Fruit fly (Drosophila melanogaster) whole organism, embryonic: ENCODE data around the gene Ldh.
A peak's percentile ranks its signal among the peaks of the same experiment; 100 is the strongest.

Experiments used
- ATbp ChIP-seq: fragments of 200-800 bp; sonication (Bioruptor generic); optimal IDR thresholded peaks from 2 replicates; lab custom pipeline; 2017; ENCODE audit warnings: missing biosample characterization, mild to moderate bottlenecking, missing genetic modification characterization, missing genetic modification reagents
- CG10147 ChIP-seq: fragments of 200-800 bp; sonication (Bioruptor generic); optimal IDR thresholded peaks from 2 replicates; lab custom pipeline; 2019; ENCODE audit warnings: missing biosample characterization, mild to moderate bottlenecking, missing genetic modification characterization, moderate library complexity
- CG10267 ChIP-seq: fragments of 200-800 bp; sonication (Bioruptor generic); optimal IDR thresholded peaks from 2 replicates; lab custom pipeline; 2018; ENCODE audit warnings: missing biosample characterization, mild to moderate bottlenecking, missing genetic modification characterization, moderate library complexity
- CG10979 ChIP-seq: fragments of 200-800 bp; sonication (Bioruptor generic); optimal IDR thresholded peaks from 2 replicates; lab custom pipeline; 2018; ENCODE audit warnings: missing biosample characterization, mild to moderate bottlenecking, missing genetic modification characterization, moderate library complexity
- CG13775 ChIP-seq: fragments of 200-800 bp; sonication (Bioruptor generic); optimal IDR thresholded peaks from 3 replicates; lab custom pipeline; 2017; ENCODE audit warnings: missing biosample characterization, mild to moderate bottlenecking, missing genetic modification characterization
- CG1602 ChIP-seq: fragments of 200-800 bp; sonication (Bioruptor generic); optimal IDR thresholded peaks from 3 replicates; lab custom pipeline; 2016; ENCODE audit warnings: missing biosample characterization, missing genetic modification characterization
- CG16779 ChIP-seq: fragments of 200-800 bp; sonication (Bioruptor generic); IDR thresholded peaks from 2 replicates; pipeline ENCODE4 v1.3.6; 2022; ENCODE audit warnings: missing biosample characterization, missing genetic modification characterization
- CG17829 ChIP-seq: fragments of 200-800 bp; optimal IDR thresholded peaks from 2 replicates; lab custom pipeline; 2019; ENCODE audit warnings: missing biosample characterization, mild to moderate bottlenecking, missing genetic modification characterization, moderate library complexity
- CG2129 ChIP-seq: fragments of 200-800 bp; sonication (Bioruptor generic); IDR thresholded peaks from 2 replicates; pipeline ENCODE4 v1.3.6; 2022; ENCODE audit warnings: missing biosample characterization, missing genetic modification characterization; ENCODE audit not compliant: partially characterized antibody
- CG2202 ChIP-seq: fragments of 200-800 bp; sonication (Bioruptor generic); optimal IDR thresholded peaks from 2 replicates; lab custom pipeline; 2018; ENCODE audit warnings: missing biosample characterization, mild to moderate bottlenecking, missing genetic modification characterization
- CG3163 ChIP-seq: fragments of 200-800 bp; sonication (Bioruptor generic); optimal IDR thresholded peaks from 3 replicates; lab custom pipeline; 2016; ENCODE audit warnings: missing biosample characterization, missing genetic modification characterization
- CG32772 ChIP-seq: fragments of 200-800 bp; sonication (Bioruptor generic); IDR thresholded peaks from 2 replicates; pipeline ENCODE4 v1.3.6; 2022; ENCODE audit warnings: missing biosample characterization, missing genetic modification characterization
- CG3407 ChIP-seq: fragments of 200-800 bp; sonication (Bioruptor generic); optimal IDR thresholded peaks from 2 replicates; lab custom pipeline; 2018; ENCODE audit warnings: missing biosample characterization, mild to moderate bottlenecking, missing genetic modification characterization
- CG3995 ChIP-seq: fragments of 200-800 bp; sonication (Bioruptor generic); optimal IDR thresholded peaks from 3 replicates; lab custom pipeline; 2016; ENCODE audit warnings: missing biosample characterization, missing genetic modification characterization
- CG42726 ChIP-seq: fragments of 200-800 bp; sonication (Bioruptor generic); IDR thresholded peaks from 2 replicates; pipeline ENCODE4 v1.3.6; 2022; ENCODE audit warnings: missing biosample characterization, missing genetic modification characterization; ENCODE audit not compliant: partially characterized antibody
- CG4424 ChIP-seq: fragments of 200-800 bp; sonication (Bioruptor generic); optimal IDR thresholded peaks from 3 replicates; lab custom pipeline; 2016; ENCODE audit warnings: missing biosample characterization, missing genetic modification characterization
- CG7963 ChIP-seq: fragments of 200-800 bp; sonication (Bioruptor generic); IDR thresholded peaks from 3 replicates; pipeline ENCODE4 v1.3.6; 2022; ENCODE audit warnings: missing biosample characterization, missing genetic modification characterization; ENCODE audit not compliant: partially characterized antibody
- CG8765 ChIP-seq: fragments of 200-800 bp; sonication (Bioruptor generic); IDR thresholded peaks from 2 replicates; pipeline ENCODE4 v1.3.6; 2022; ENCODE audit warnings: missing biosample characterization, missing genetic modification characterization
- CkIIα-i1 ChIP-seq: fragments of 200-800 bp; sonication (Bioruptor generic); IDR thresholded peaks from 2 replicates; pipeline ENCODE4 v1.3.6; 2022; ENCODE audit warnings: missing biosample characterization, missing genetic modification characterization
- D ChIP-seq, 2 experiments: fragments of 200-800 bp in 1 of 2; fragments of >200 bp in 1 of 2; sonication (Bioruptor generic) in 1 of 2; optimal IDR thresholded peaks; 2 replicates in 1 of 2; 3 replicates in 1 of 2; lab custom pipeline; 2017; ENCODE audit warnings: mild to moderate bottlenecking in 1 of 2, missing biosample characterization in 1 of 2, missing genetic modification characterization in 1 of 2, missing genetic modification reagents in 1 of 2
- Deaf1 ChIP-seq: fragments of 200-800 bp; optimal IDR thresholded peaks from 3 replicates; lab custom pipeline; 2019; ENCODE audit warnings: missing biosample characterization, mild to moderate bottlenecking, missing genetic modification characterization, moderate library complexity
- Dek ChIP-seq: fragments of 200-800 bp; sonication (Bioruptor generic); optimal IDR thresholded peaks from 3 replicates; lab custom pipeline; 2019; ENCODE audit warnings: missing biosample characterization, mild to moderate bottlenecking, missing genetic modification characterization, moderate library complexity
- Dll ChIP-seq: fragments of 200-800 bp; sonication (Bioruptor generic); IDR thresholded peaks from 4 replicates; pipeline ENCODE4 v1.3.6; 2022; ENCODE audit warnings: missing biosample characterization, missing genetic modification characterization; ENCODE audit not compliant: partially characterized antibody
- Elba2 ChIP-seq: fragments of 200-800 bp; sonication (Bioruptor generic); optimal IDR thresholded peaks from 3 replicates; lab custom pipeline; 2016; ENCODE audit warnings: missing biosample characterization, missing genetic modification characterization
- Hr51 ChIP-seq, 2 experiments: fragments of 200-800 bp; sonication (Bioruptor generic); optimal IDR thresholded peaks; 2 replicates in 1 of 2; 3 replicates in 1 of 2; lab custom pipeline; 2016 to 2018; ENCODE audit warnings: missing biosample characterization in 2 of 2, missing genetic modification characterization in 2 of 2, mild to moderate bottlenecking in 1 of 2, moderate library complexity in 1 of 2
- MBD-R2 ChIP-seq: fragments of 200-800 bp; sonication (Bioruptor generic); IDR thresholded peaks from 2 replicates; pipeline ENCODE4 v1.3.6; 2022; ENCODE audit warnings: missing biosample characterization, missing genetic modification characterization
- NfI ChIP-seq: fragments of 200-800 bp; sonication (Bioruptor generic); optimal IDR thresholded peaks from 3 replicates; lab custom pipeline; 2018; ENCODE audit warnings: missing biosample characterization, mild to moderate bottlenecking, missing genetic modification characterization, moderate library complexity
- Opbp ChIP-seq: fragments of 200-800 bp; sonication (Bioruptor generic); IDR thresholded peaks from 3 replicates; pipeline ENCODE4 v1.3.6; 2022; ENCODE audit warnings: missing biosample characterization, missing genetic modification characterization; ENCODE audit not compliant: partially characterized antibody
- Rx ChIP-seq: fragments of 200-800 bp; sonication (Bioruptor generic); IDR thresholded peaks from 2 replicates; pipeline ENCODE4 v1.3.6; 2022; ENCODE audit warnings: missing biosample characterization, missing genetic modification characterization
- Sry-δ ChIP-seq: fragments of 200-800 bp; sonication (Bioruptor generic); optimal IDR thresholded peaks from 2 replicates; lab custom pipeline; 2016; ENCODE audit warnings: missing biosample characterization, missing genetic modification characterization
- Ssrp ChIP-seq: fragments of 200-800 bp; sonication (Bioruptor generic); optimal IDR thresholded peaks from 2 replicates; lab custom pipeline; 2018; ENCODE audit warnings: missing biosample characterization, mild to moderate bottlenecking, missing genetic modification characterization, moderate library complexity
- Stat92E ChIP-seq, 3 experiments: fragments of >200 bp in 2 of 3; fragments of 200-800 bp in 1 of 3; sonication (Bioruptor generic) in 1 of 3; optimal IDR thresholded peaks; 2 replicates each; lab custom pipeline; 2017 to 2019; ENCODE audit warnings: missing biosample characterization in 3 of 3, missing genetic modification characterization in 3 of 3, mild to moderate bottlenecking in 1 of 3, moderate library complexity in 1 of 3
- YL-1 ChIP-seq: fragments of 200-800 bp; sonication (Bioruptor generic); optimal IDR thresholded peaks from 3 replicates; lab custom pipeline; 2017; ENCODE audit warnings: missing biosample characterization, mild to moderate bottlenecking, missing genetic modification characterization
- ash1 ChIP-seq: fragments of 200-800 bp; sonication (Bioruptor generic); optimal IDR thresholded peaks from 2 replicates; lab custom pipeline; 2018; ENCODE audit warnings: missing biosample characterization, mild to moderate bottlenecking, missing genetic modification characterization
- cato ChIP-seq: fragments of 200-800 bp; sonication (Bioruptor generic); optimal IDR thresholded peaks from 2 replicates; lab custom pipeline; 2016; ENCODE audit warnings: missing biosample characterization, missing genetic modification characterization, borderline replicate concordance
- cg ChIP-seq: fragments of 200-800 bp; sonication (Bioruptor generic); optimal IDR thresholded peaks from 3 replicates; lab custom pipeline; 2019; ENCODE audit warnings: missing biosample characterization, mild to moderate bottlenecking, missing genetic modification characterization, moderate library complexity
- chif ChIP-seq, 2 experiments: fragments of 200-800 bp; sonication (Bioruptor generic); optimal IDR thresholded peaks; 3 replicates each; lab custom pipeline; 2016; ENCODE audit warnings: missing biosample characterization in 2 of 2, missing genetic modification characterization in 2 of 2
- eyg ChIP-seq: fragments of 200-800 bp; sonication (Bioruptor generic); optimal IDR thresholded peaks from 3 replicates; lab custom pipeline; 2016; ENCODE audit warnings: missing biosample characterization, missing genetic modification characterization
- fd64A ChIP-seq: fragments of 200-800 bp; sonication (Bioruptor generic); optimal IDR thresholded peaks from 3 replicates; lab custom pipeline; 2018; ENCODE audit warnings: missing biosample characterization, mild to moderate bottlenecking, missing genetic modification characterization
- gsb-n ChIP-seq: fragments of 200-800 bp; sonication (Bioruptor generic); optimal IDR thresholded peaks from 3 replicates; lab custom pipeline; 2018; ENCODE audit warnings: missing biosample characterization, mild to moderate bottlenecking, missing genetic modification characterization
- hbn ChIP-seq: fragments of 200-800 bp; sonication (Bioruptor generic); IDR thresholded peaks from 2 replicates; pipeline ENCODE4 v1.3.6; 2022; ENCODE audit warnings: missing biosample characterization, missing genetic modification characterization; ENCODE audit not compliant: partially characterized antibody
- jing ChIP-seq: fragments of 200-800 bp; sonication (Bioruptor generic); optimal IDR thresholded peaks from 2 replicates; lab custom pipeline; 2018; ENCODE audit warnings: missing biosample characterization, mild to moderate bottlenecking, missing genetic modification characterization
- sqz ChIP-seq: fragments of 200-800 bp; sonication (Bioruptor generic); optimal IDR thresholded peaks from 3 replicates; lab custom pipeline; 2018; ENCODE audit warnings: missing biosample characterization, mild to moderate bottlenecking, missing genetic modification characterization
- tna ChIP-seq: fragments of 200-800 bp; sonication (Bioruptor generic); IDR thresholded peaks from 2 replicates; pipeline ENCODE4 v1.3.6; 2022; ENCODE audit warnings: missing biosample characterization, missing genetic modification characterization; ENCODE audit not compliant: partially characterized antibody
- trem ChIP-seq: fragments of 200-800 bp; optimal IDR thresholded peaks from 3 replicates; lab custom pipeline; 2019; ENCODE audit warnings: missing biosample characterization, mild to moderate bottlenecking, missing genetic modification characterization, moderate library complexity
- usp ChIP-seq: fragments of >200 bp; optimal IDR thresholded peaks from 2 replicates; lab custom pipeline; 2017; ENCODE audit warnings: missing biosample characterization, missing genetic modification characterization

The Ldh gene

DNA sequence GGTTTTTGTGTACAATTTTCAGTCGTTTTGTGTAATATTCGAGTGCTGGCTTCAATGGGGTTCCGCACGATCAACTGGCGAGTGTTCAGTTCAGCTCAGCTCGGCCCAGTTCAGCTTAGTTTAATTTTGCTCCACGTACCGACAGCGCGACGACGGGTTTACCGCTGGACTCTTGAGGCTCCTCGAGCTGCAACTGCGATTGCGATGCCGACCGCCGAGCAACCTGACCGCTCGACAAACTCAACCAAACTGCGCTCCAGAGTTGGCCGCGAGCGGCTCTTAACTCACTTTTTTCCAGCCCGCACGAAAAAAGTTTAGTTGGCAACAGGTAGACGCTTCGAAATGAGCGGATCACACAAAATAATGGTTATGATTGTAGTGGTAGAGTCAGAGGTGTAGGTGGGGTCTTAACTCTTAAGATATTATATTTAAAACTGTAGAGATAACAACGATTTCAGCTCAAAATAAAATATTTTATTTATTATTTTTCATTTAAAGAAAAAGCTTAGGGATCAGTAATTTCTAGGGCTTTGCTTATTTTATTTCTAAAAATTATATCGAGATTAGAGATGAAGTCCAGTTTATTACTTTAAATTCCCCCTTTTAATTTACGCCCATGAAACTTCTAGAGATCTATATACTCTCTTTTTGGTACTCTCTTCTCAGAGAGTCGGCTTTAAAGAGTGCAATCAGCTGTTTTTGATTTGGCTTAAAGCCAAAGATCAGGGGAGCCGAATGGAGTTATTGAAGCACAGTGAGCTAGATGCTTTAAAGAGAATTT is 5.9 kb downstream of the Ldh start, which contains the start of gene Best2 (continued):
- TF ChIP-seq CG3995 (GFP tag; lab: Kevin White, UChicago): peak; percentile 26
- no peak for TF ChIP-seq CG7963 (GFP tag; lab: Robert Waterston, UW)
- TF ChIP-seq jing (GFP tag; lab: Kevin White, UChicago): peak; percentile 32
- TF ChIP-seq usp: no peak
- peak; percentile 77 for TF ChIP-seq CG1602 (GFP tag; lab: Kevin White, UChicago)
- TF ChIP-seq YL-1 (GFP tag; lab: Kevin White, UChicago): peak; percentile 47
- TF ChIP-seq Ssrp (tag; lab: Kevin White, UChicago): peak; percentile 77
- peak; percentile 75 to 90 for TF ChIP-seq Hr51 (GFP tag; optimal IDR thresholded peaks at IDR 0.05; lab: Kevin White, UChicago)
- no peak; the same call in none of the 2 replicates for TF ChIP-seq CG16779
- no peak for TF ChIP-seq hbn (GFP tag; lab: Robert Waterston, UW)
- TF ChIP-seq fd64A (GFP tag; lab: Kevin White, UChicago): peak; percentile 14
- TF ChIP-seq gsb-n: peak; percentile 76
- peak; percentile 22 for TF ChIP-seq Sry-δ
- no peak for TF ChIP-seq ash1 (GFP tag; lab: Kevin White, UChicago)
- TF ChIP-seq CG4424: peak; percentile 86
- TF ChIP-seq CG10147 (GFP tag; lab: Kevin White, UChicago): peak; percentile 74
- TF ChIP-seq Dek (tag; lab: Kevin White, UChicago): peak; percentile 80
- TF ChIP-seq tna (GFP tag; lab: Robert Waterston, UW): no peak
- peak; percentile 64 for TF ChIP-seq CG3407
- peak; percentile 90 for TF ChIP-seq CG32772 (GFP tag; lab: Robert Waterston, UW)
- no peak for TF ChIP-seq Elba2 (GFP tag; lab: Kevin White, UChicago)
- TF ChIP-seq chif (GFP tag; optimal IDR thresholded peaks at IDR 0.05; lab: Kevin White, UChicago): peak; percentile 43 to 75
- peak; percentile 74 for TF ChIP-seq CG3163 (GFP tag; lab: Kevin White, UChicago)
- peak; percentile 82; the same call in 1 of the 2 replicates for TF ChIP-seq MBD-R2 (GFP tag; lab: Robert Waterston, UW)
- TF ChIP-seq CG2202 (tag; lab: Kevin White, UChicago): peak; percentile 50
- TF ChIP-seq eyg (GFP tag; lab: Kevin White, UChicago): peak; percentile 53
- peak; percentile 84 for TF ChIP-seq CG10267 (tag; lab: Kevin White, UChicago)
- peak; percentile 69 for TF ChIP-seq cg (GFP tag; lab: Kevin White, UChicago)
- TF ChIP-seq trem (tag; lab: Kevin White, UChicago): peak; percentile 56
- peak in 1 of 3 experiments; percentile 7 for TF ChIP-seq Stat92E (GFP tag; optimal IDR thresholded peaks at IDR 0.05; lab: Kevin White, UChicago)
- TF ChIP-seq Rx (GFP tag; lab: Robert Waterston, UW): peak; percentile 63; the same call in 1 of the 2 replicates
- no peak for TF ChIP-seq Dll (GFP tag; lab: Robert Waterston, UW)
- peak; percentile 90 for TF ChIP-seq CG17829
- peak; percentile 87 for TF ChIP-seq CG10979
- TF ChIP-seq D (optimal IDR thresholded peaks at IDR 0.05; lab: Kevin White, UChicago): no peak
- TF ChIP-seq D (GFP tag; optimal IDR thresholded peaks at IDR 0.05; lab: Kevin White, UChicago): peak; percentile 77
- no peak for TF ChIP-seq CG2129 (GFP tag; lab: Robert Waterston, UW)
- TF ChIP-seq CG13775: peak; percentile 80
- TF ChIP-seq ATbp: peak; percentile 79
- peak; percentile 84 for TF ChIP-seq NfI
- TF ChIP-seq Opbp (GFP tag; lab: Robert Waterston, UW): 0 out of 3 replicates have a peak, but pooled peaks have one; percentile 36
- no peak for TF ChIP-seq CG8765 (GFP tag; lab: Robert Waterston, UW)
- TF ChIP-seq sqz (GFP tag; lab: Kevin White, UChicago): peak; percentile 72
- no peak; the same call in 1 of the 2 replicates for TF ChIP-seq CkIIα-i1
- TF ChIP-seq CG42726 (GFP tag; lab: Robert Waterston, UW): 0 out of 2 replicates have a peak, but pooled peaks have one; percentile 16
- peak; percentile 65 for TF ChIP-seq Deaf1 (tag; lab: Kevin White, UChicago)
- peak; percentile 63 for TF ChIP-seq cato (GFP tag; lab: Kevin White, UChicago)
